Fruit fly (Drosophila melanogaster) whole organism, embryonic: ENCODE measurements around the gene dbf.

Experiments used
- Atf3 ChIP-seq: fragments of 200-800 bp; sonication (Bioruptor generic); optimal IDR thresholded peaks from 3 replicates; lab custom pipeline; 2016; ENCODE audit warnings: missing biosample characterization, missing genetic modification characterization
- CG10431 ChIP-seq: fragments of 200-800 bp; sonication (Bioruptor generic); optimal IDR thresholded peaks from 3 replicates; lab custom pipeline; 2018; ENCODE audit warnings: missing biosample characterization, mild to moderate bottlenecking, missing genetic modification characterization
- CG11093 ChIP-seq: fragments of 200-800 bp; sonication (Bioruptor generic); IDR thresholded peaks from 3 replicates; pipeline ENCODE4 v1.3.6; 2022; ENCODE audit warnings: missing biosample characterization, missing genetic modification characterization
- CG11247 ChIP-seq: fragments of 200-800 bp; sonication (Bioruptor generic); IDR thresholded peaks from 2 replicates; pipeline ENCODE4 v1.3.6; 2022; ENCODE audit warnings: missing biosample characterization, missing genetic modification characterization
- CG12155 ChIP-seq: fragments of 200-800 bp; sonication (Bioruptor generic); optimal IDR thresholded peaks from 3 replicates; lab custom pipeline; 2016; ENCODE audit warnings: missing biosample characterization, missing genetic modification characterization
- CG12942 ChIP-seq: fragments of 200-800 bp; sonication (Bioruptor generic); optimal IDR thresholded peaks from 3 replicates; lab custom pipeline; 2016; ENCODE audit warnings: missing biosample characterization, missing genetic modification characterization
- CG13624 ChIP-seq: fragments of 200-800 bp; sonication (Bioruptor generic); optimal IDR thresholded peaks from 2 replicates; lab custom pipeline; 2016; ENCODE audit warnings: missing biosample characterization, missing genetic modification characterization
- CG13775 ChIP-seq: fragments of 200-800 bp; sonication (Bioruptor generic); optimal IDR thresholded peaks from 3 replicates; lab custom pipeline; 2017; ENCODE audit warnings: missing biosample characterization, mild to moderate bottlenecking, missing genetic modification characterization
- CG1602 ChIP-seq: fragments of 200-800 bp; sonication (Bioruptor generic); optimal IDR thresholded peaks from 3 replicates; lab custom pipeline; 2016; ENCODE audit warnings: missing biosample characterization, missing genetic modification characterization
- CG17829 ChIP-seq: fragments of 200-800 bp; optimal IDR thresholded peaks from 2 replicates; lab custom pipeline; 2019; ENCODE audit warnings: missing biosample characterization, mild to moderate bottlenecking, missing genetic modification characterization, moderate library complexity
- CG33213 ChIP-seq: fragments of 200-800 bp; sonication (Bioruptor generic); optimal IDR thresholded peaks from 3 replicates; lab custom pipeline; 2016; ENCODE audit warnings: missing biosample characterization, missing genetic modification characterization
- CG3995 ChIP-seq: fragments of 200-800 bp; sonication (Bioruptor generic); optimal IDR thresholded peaks from 3 replicates; lab custom pipeline; 2016; ENCODE audit warnings: missing biosample characterization, missing genetic modification characterization
- CG7745 ChIP-seq: fragments of 200-800 bp; sonication (Bioruptor generic); optimal IDR thresholded peaks from 2 replicates; lab custom pipeline; 2018; ENCODE audit warnings: missing biosample characterization, mild to moderate bottlenecking, missing genetic modification characterization, moderate library complexity
- CG7786 ChIP-seq: fragments of 200-800 bp; sonication (Bioruptor generic); optimal IDR thresholded peaks from 2 replicates; lab custom pipeline; 2016; ENCODE audit warnings: missing biosample characterization, missing genetic modification characterization
- CG8290 ChIP-seq, 3 experiments: fragments of 200-800 bp; sonication (Bioruptor generic); optimal IDR thresholded peaks; 2 replicates each; lab custom pipeline; 2016 to 2019; ENCODE audit warnings: missing biosample characterization in 3 of 3, missing genetic modification characterization in 3 of 3, mild to moderate bottlenecking in 2 of 3, moderate library complexity in 1 of 3
- CG9876 ChIP-seq: fragments of 200-800 bp; sonication (Bioruptor generic); optimal IDR thresholded peaks from 2 replicates; lab custom pipeline; 2016; ENCODE audit warnings: missing biosample characterization, missing genetic modification characterization
- CG9932 ChIP-seq: fragments of 200-800 bp; sonication (Bioruptor generic); IDR thresholded peaks from 2 replicates; pipeline ENCODE4 v1.3.6; 2022; ENCODE audit warnings: missing biosample characterization, missing genetic modification characterization
- CoRest ChIP-seq: fragments of 200-800 bp; sonication (Bioruptor generic); optimal IDR thresholded peaks from 3 replicates; lab custom pipeline; 2018; ENCODE audit warnings: missing biosample characterization, mild to moderate bottlenecking, missing genetic modification characterization, moderate library complexity
- Dll ChIP-seq: fragments of 200-800 bp; sonication (Bioruptor generic); IDR thresholded peaks from 4 replicates; pipeline ENCODE4 v1.3.6; 2022; ENCODE audit warnings: missing biosample characterization, missing genetic modification characterization; ENCODE audit not compliant: partially characterized antibody
- Ets65A ChIP-seq: fragments of 200-800 bp; sonication (Bioruptor generic); peaks from one replicate; lab custom pipeline; 2016; ENCODE audit warnings: missing biosample characterization, missing genetic modification characterization
- Fer1 ChIP-seq: fragments of 200-800 bp; sonication (Bioruptor generic); optimal IDR thresholded peaks from 2 replicates; lab custom pipeline; 2017; ENCODE audit warnings: missing biosample characterization, mild to moderate bottlenecking, missing genetic modification characterization
- HLH3B ChIP-seq: fragments of 200-800 bp; sonication (Bioruptor generic); IDR thresholded peaks from 2 replicates; pipeline ENCODE4 v1.3.6; 2022; ENCODE audit warnings: missing biosample characterization, missing genetic modification characterization
- HLH4C ChIP-seq: fragments of 200-800 bp; sonication (Bioruptor generic); IDR thresholded peaks from 3 replicates; pipeline ENCODE4 v1.3.6; 2022; ENCODE audit warnings: missing biosample characterization, missing genetic modification characterization; ENCODE audit not compliant: partially characterized antibody
- Hey ChIP-seq: fragments of 200-800 bp; sonication (Bioruptor generic); optimal IDR thresholded peaks from 3 replicates; lab custom pipeline; 2018; ENCODE audit warnings: missing biosample characterization, mild to moderate bottlenecking, missing genetic modification characterization
- Hr78 ChIP-seq, 2 experiments: fragments of 200-800 bp in 1 of 2; fragments of >200 bp in 1 of 2; sonication (Bioruptor generic) in 1 of 2; optimal IDR thresholded peaks; 2 replicates each; lab custom pipeline; 2017 to 2019; ENCODE audit warnings: missing biosample characterization in 2 of 2, missing genetic modification characterization in 2 of 2, mild to moderate bottlenecking in 1 of 2, moderate library complexity in 1 of 2
- MTF-1 ChIP-seq: fragments of 200-800 bp; sonication (Bioruptor generic); optimal IDR thresholded peaks from 2 replicates; lab custom pipeline; 2018; ENCODE audit warnings: missing biosample characterization, mild to moderate bottlenecking, missing genetic modification characterization, borderline replicate concordance
- Optix ChIP-seq: fragments of 200-800 bp; sonication (Bioruptor generic); IDR thresholded peaks from 3 replicates; pipeline ENCODE4 v1.3.6; 2022; ENCODE audit warnings: missing biosample characterization, missing genetic modification characterization
- Rfx ChIP-seq: fragments of 200-800 bp; sonication (Bioruptor generic); IDR thresholded peaks from 2 replicates; pipeline ENCODE4 v1.3.6; 2022; ENCODE audit warnings: missing biosample characterization, missing genetic modification characterization
- Sox102F ChIP-seq: fragments of 200-800 bp; sonication (Bioruptor generic); optimal IDR thresholded peaks from 2 replicates; lab custom pipeline; 2018; ENCODE audit warnings: missing biosample characterization, mild to moderate bottlenecking, missing genetic modification characterization, moderate library complexity
- Sry-δ ChIP-seq: fragments of 200-800 bp; sonication (Bioruptor generic); optimal IDR thresholded peaks from 2 replicates; lab custom pipeline; 2016; ENCODE audit warnings: missing biosample characterization, missing genetic modification characterization
- YL-1 ChIP-seq: fragments of 200-800 bp; sonication (Bioruptor generic); optimal IDR thresholded peaks from 3 replicates; lab custom pipeline; 2017; ENCODE audit warnings: missing biosample characterization, mild to moderate bottlenecking, missing genetic modification characterization
- ato ChIP-seq: fragments of 200-800 bp; sonication (Bioruptor generic); IDR thresholded peaks from 2 replicates; pipeline ENCODE4 v1.3.6; 2022; ENCODE audit warnings: missing biosample characterization, missing genetic modification characterization; ENCODE audit not compliant: partially characterized antibody
- bab2 ChIP-seq: fragments of 200-800 bp; sonication (Bioruptor generic); optimal IDR thresholded peaks from 2 replicates; lab custom pipeline; 2016; ENCODE audit warnings: missing biosample characterization, missing genetic modification characterization
- bcd ChIP-seq: fragments of 200-800 bp; sonication (Bioruptor generic); optimal IDR thresholded peaks from 2 replicates; lab custom pipeline; 2017; ENCODE audit warnings: missing biosample characterization, mild to moderate bottlenecking, missing genetic modification characterization
- bigmax ChIP-seq: fragments of 200-800 bp; sonication (Bioruptor generic); optimal IDR thresholded peaks from 2 replicates; lab custom pipeline; 2018; ENCODE audit warnings: missing biosample characterization, mild to moderate bottlenecking, missing genetic modification characterization
- cato ChIP-seq: fragments of 200-800 bp; sonication (Bioruptor generic); optimal IDR thresholded peaks from 2 replicates; lab custom pipeline; 2016; ENCODE audit warnings: missing biosample characterization, missing genetic modification characterization, borderline replicate concordance
- crp ChIP-seq, 2 experiments: fragments of 200-800 bp; sonication (Bioruptor generic); optimal IDR thresholded peaks; 2 replicates in 1 of 2; 3 replicates in 1 of 2; lab custom pipeline; 2017; ENCODE audit warnings: missing biosample characterization in 2 of 2, missing genetic modification characterization in 2 of 2, mild to moderate bottlenecking in 1 of 2, moderate library complexity in 1 of 2
- disco-r ChIP-seq: fragments of 200-800 bp; sonication (Bioruptor generic); optimal IDR thresholded peaks from 2 replicates; lab custom pipeline; 2016; ENCODE audit warnings: missing biosample characterization, missing genetic modification characterization
- luna ChIP-seq: fragments of 200-800 bp; sonication (Bioruptor generic); optimal IDR thresholded peaks from 2 replicates; lab custom pipeline; 2016; ENCODE audit warnings: missing biosample characterization, missing genetic modification characterization
- mld ChIP-seq: fragments of 200-800 bp; sonication (Bioruptor generic); IDR thresholded peaks from 3 replicates; pipeline ENCODE4 v1.3.6; 2022; ENCODE audit warnings: missing biosample characterization, missing genetic modification characterization; ENCODE audit not compliant: partially characterized antibody
- nerfin-2 ChIP-seq: fragments of 200-800 bp; sonication (Bioruptor generic); IDR thresholded peaks from 2 replicates; pipeline ENCODE4 v1.3.6; 2022; ENCODE audit warnings: missing biosample characterization, missing genetic modification characterization; ENCODE audit not compliant: partially characterized antibody
- nom ChIP-seq: fragments of 200-800 bp; sonication (Bioruptor generic); optimal IDR thresholded peaks from 2 replicates; lab custom pipeline; 2017; ENCODE audit warnings: missing biosample characterization, missing genetic modification characterization, mild to moderate bottlenecking, moderate library complexity, missing genetic modification reagents
- odd ChIP-seq: fragments of 200-800 bp; sonication (Bioruptor generic); optimal IDR thresholded peaks from 2 replicates; lab custom pipeline; 2017; ENCODE audit warnings: missing biosample characterization, mild to moderate bottlenecking, missing genetic modification characterization
- pb ChIP-seq: fragments of 200-800 bp; sonication (Bioruptor generic); optimal IDR thresholded peaks from 3 replicates; lab custom pipeline; 2016; ENCODE audit warnings: missing biosample characterization, missing genetic modification characterization
- sd ChIP-seq: fragments of 200-800 bp; sonication (Bioruptor generic); optimal IDR thresholded peaks from 3 replicates; lab custom pipeline; 2018; ENCODE audit warnings: missing biosample characterization, mild to moderate bottlenecking, missing genetic modification characterization, moderate library complexity
- tll ChIP-seq, 2 experiments: fragments of 200-800 bp in 1 of 2; fragments of >200 bp in 1 of 2; sonication (Bioruptor generic) in 1 of 2; optimal IDR thresholded peaks; 2 replicates each; lab custom pipeline; 2017 to 2019; ENCODE audit warnings: missing biosample characterization in 2 of 2, missing genetic modification characterization in 2 of 2, mild to moderate bottlenecking in 1 of 2, moderate library complexity in 1 of 2
- twi ChIP-seq: fragments of 200-800 bp; optimal IDR thresholded peaks from 2 replicates; lab custom pipeline; 2019; ENCODE audit warnings: missing biosample characterization, mild to moderate bottlenecking, missing genetic modification characterization, moderate library complexity
- zf30C ChIP-seq: fragments of 200-800 bp; sonication (Bioruptor generic); optimal IDR thresholded peaks from 3 replicates; lab custom pipeline; 2018; ENCODE audit warnings: missing biosample characterization, mild to moderate bottlenecking, missing genetic modification characterization

dbf gene

DNA sequence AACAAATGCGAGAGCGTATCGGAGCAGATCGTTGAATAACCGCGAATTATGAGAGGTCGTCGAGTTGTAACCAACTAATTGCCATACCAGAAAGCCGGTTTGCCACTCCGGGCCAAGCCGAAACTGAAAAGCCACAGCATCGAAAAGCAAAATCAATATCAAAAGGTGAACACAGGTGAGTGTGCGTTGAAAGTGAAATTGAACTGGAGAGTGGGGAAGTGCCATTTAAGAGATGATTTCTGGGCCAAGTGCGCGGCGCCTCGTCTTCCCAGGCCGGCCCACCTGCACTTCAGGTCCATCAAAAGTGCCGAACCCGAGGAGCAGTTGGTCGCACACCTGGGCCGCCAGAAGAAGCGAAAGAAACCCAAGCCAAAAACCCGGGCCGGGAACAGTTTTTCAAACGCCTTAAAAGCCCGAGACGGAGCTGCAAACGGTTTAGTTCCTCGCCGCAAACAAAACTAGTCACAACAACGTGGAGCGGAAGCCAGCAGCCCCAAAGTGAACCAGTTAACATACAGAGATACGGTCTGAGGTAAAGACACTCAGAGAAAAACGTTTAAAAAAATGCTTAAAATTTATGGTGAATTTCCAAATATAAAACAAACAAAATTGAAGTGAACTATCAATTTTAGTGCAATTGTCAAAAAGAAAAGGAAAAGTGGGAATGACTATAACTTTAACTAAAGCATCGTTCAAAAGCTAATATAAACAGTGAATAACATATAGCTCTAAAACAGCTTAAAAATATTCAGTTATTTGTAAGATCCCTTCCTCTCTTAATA is 25.7 kb downstream of the dbf start, which contains the start of gene CG17104 (continued):
- TF ChIP-seq disco-r (GFP tag; lab: Kevin White, UChicago) (no peak), CG12942 (GFP tag; lab: Kevin White, UChicago) (no peak), CG9932 (no peak; the same call in 1 of the 2 replicates), HLH3B (GFP tag; lab: Robert Waterston, UW) (0 out of 2 replicates have a peak, but pooled peaks have one; percentile 28), bigmax (no peak), crp (GFP tag; optimal IDR thresholded peaks at IDR 0.05; lab: Kevin White, UChicago) (no peak), Optix (no peak), bab2 (no peak), zf30C (GFP tag; lab: Kevin White, UChicago) (no peak), cato (GFP tag; lab: Kevin White, UChicago) (no peak), YL-1 (GFP tag; lab: Kevin White, UChicago) (no peak), CG33213 (GFP tag; lab: Kevin White, UChicago) (no peak), Hey (tag; lab: Kevin White, UChicago) (no peak), CG11247 (GFP tag; lab: Robert Waterston, UW) (no peak), CG13775 (GFP tag; lab: Kevin White, UChicago) (no peak), CoRest (tag; lab: Kevin White, UChicago) (peak; percentile 44), CG3995 (GFP tag; lab: Kevin White, UChicago) (no peak), CG8290 (GFP tag; optimal IDR thresholded peaks at IDR 0.05; lab: Kevin White, UChicago) (no peak), CG8290 (tag; optimal IDR thresholded peaks at IDR 0.05; lab: Kevin White, UChicago) (no peak), HLH4C (GFP tag; lab: Robert Waterston, UW) (no peak), CG11093 (GFP tag; lab: Robert Waterston, UW) (no peak), CG13624 (GFP tag; lab: Kevin White, UChicago) (no peak), mld (no peak), sd (tag; lab: Kevin White, UChicago) (peak; percentile 35), CG12155 (GFP tag; lab: Kevin White, UChicago) (peak; percentile 5), twi (tag; lab: Kevin White, UChicago) (no peak), tll (GFP tag; optimal IDR thresholded peaks at IDR 0.05; lab: Kevin White, UChicago) (no peak), luna (GFP tag; lab: Kevin White, UChicago) (no peak), Hr78 (GFP tag; optimal IDR thresholded peaks at IDR 0.05; lab: Kevin White, UChicago) (no peak), bcd (GFP tag; lab: Kevin White, UChicago) (peak; percentile 4), nom (peak; percentile 24), Fer1 (GFP tag; lab: Kevin White, UChicago) (peak; percentile 40), CG1602 (GFP tag; lab: Kevin White, UChicago) (no peak), nerfin-2 (GFP tag; lab: Robert Waterston, UW) (no peak), CG7745 (tag; lab: Kevin White, UChicago) (no peak), Rfx (GFP tag; lab: Robert Waterston, UW) (peak; percentile 45; the same call in 1 of the 2 replicates), Sox102F (GFP tag; lab: Kevin White, UChicago) (peak; percentile 55), CG17829 (tag; lab: Kevin White, UChicago) (no peak), MTF-1 (GFP tag; lab: Kevin White, UChicago) (no peak), CG9876 (GFP tag; lab: Kevin White, UChicago) (no peak), CG7786 (GFP tag; lab: Kevin White, UChicago) (no peak), Dll (GFP tag; lab: Robert Waterston, UW) (no peak), odd (GFP tag; lab: Kevin White, UChicago) (peak; percentile 7), Atf3 (GFP tag; lab: Kevin White, UChicago) (no peak), CG10431 (GFP tag; lab: Kevin White, UChicago) (no peak), ato (no peak), Ets65A (GFP tag; lab: Kevin White, UChicago) (no peak), pb (GFP tag; lab: Kevin White, UChicago) (no peak), Sry-δ (GFP tag; lab: Kevin White, UChicago) (no peak)
